Fruit fly (Drosophila melanogaster): ENCODE data around the gene hth.

dm6 chr3R:10664942-10665341 lies 25.6 kb upstream of the hth start:
- TF ChIP-seq CG14655 (GFP tag; optimal IDR thresholded peaks at IDR 0.05): peak; percentile 61
- peak; percentile 53 for TF ChIP-seq D1 (tag; optimal IDR thresholded peaks at IDR 0.05)
- TF ChIP-seq CG12605 (GFP tag; IDR thresholded peaks at IDR 0.05): peak; percentile 71
- TF ChIP-seq CG15710 (tag; optimal IDR thresholded peaks at IDR 0.05): peak; percentile 34
- peak; percentile 61 for TF ChIP-seq CG34367 (tag; optimal IDR thresholded peaks at IDR 0.05)
- TF ChIP-seq rn (GFP tag; IDR thresholded peaks at IDR 0.05): peak; percentile 69

Data from whole organism, pupa.